Fruit fly (Drosophila melanogaster) whole organism, embryonic: ENCODE results near the gene Doc2.
A peak's percentile ranks its signal among the peaks of the same experiment; 100 is the strongest.

Experiments
- Atf6 ChIP-seq: fragments of 200-800 bp; sonication (Bioruptor generic); IDR thresholded peaks from 2 replicates; pipeline ENCODE4 v1.3.6; 2022; ENCODE audit warnings: missing biosample characterization, missing genetic modification characterization
- Awh ChIP-seq: fragments of 200-800 bp; sonication (Bioruptor generic); IDR thresholded peaks from 2 replicates; pipeline ENCODE4, ENCODE4 v1.3.6; 2022; ENCODE audit warnings: missing biosample characterization, missing genetic modification characterization
- Blimp-1 ChIP-seq: fragments of 200-800 bp; sonication (Bioruptor generic); optimal IDR thresholded peaks from 3 replicates; lab custom pipeline; 2018; ENCODE audit warnings: missing biosample characterization, missing genetic modification characterization, mild to moderate bottlenecking, moderate library complexity, missing genetic modification reagents
- CG10543 ChIP-seq: fragments of 200-800 bp; sonication (Bioruptor generic); optimal IDR thresholded peaks from 3 replicates; lab custom pipeline; 2017; ENCODE audit warnings: missing biosample characterization, mild to moderate bottlenecking, missing genetic modification characterization, moderate library complexity
- CG10565 ChIP-seq: fragments of 200-800 bp; sonication (Bioruptor generic); optimal IDR thresholded peaks from 3 replicates; lab custom pipeline; 2016; ENCODE audit warnings: missing biosample characterization, mild to moderate bottlenecking, missing genetic modification characterization
- CG12104 ChIP-seq: fragments of 200-800 bp; sonication (Bioruptor generic); optimal IDR thresholded peaks from 3 replicates; lab custom pipeline; 2016; ENCODE audit warnings: missing biosample characterization, missing genetic modification characterization
- CG15514 ChIP-seq: fragments of 200-800 bp; sonication (Bioruptor generic); optimal IDR thresholded peaks from 3 replicates; lab custom pipeline; 2017; ENCODE audit warnings: missing biosample characterization, missing genetic modification characterization, mild to moderate bottlenecking, moderate library complexity, missing genetic modification reagents
- CG16863 ChIP-seq: fragments of 200-800 bp; sonication (Bioruptor generic); optimal IDR thresholded peaks from 3 replicates; lab custom pipeline; 2016; ENCODE audit warnings: missing biosample characterization, missing genetic modification characterization
- CG17912 ChIP-seq: fragments of 200-800 bp; sonication (Bioruptor generic); optimal IDR thresholded peaks from 2 replicates; lab custom pipeline; 2018; ENCODE audit warnings: missing biosample characterization, mild to moderate bottlenecking, missing genetic modification characterization
- CG31388 ChIP-seq: fragments of 200-800 bp; sonication (Bioruptor generic); optimal IDR thresholded peaks from 2 replicates; lab custom pipeline; 2016; ENCODE audit warnings: missing biosample characterization, missing genetic modification characterization
- CG32767 ChIP-seq: fragments of 200-800 bp; sonication (Bioruptor generic); IDR thresholded peaks from 2 replicates; pipeline ENCODE4 v1.3.6; 2022; ENCODE audit warnings: missing biosample characterization, missing genetic modification characterization
- CG33557 ChIP-seq: fragments of 200-800 bp; sonication (Bioruptor generic); optimal IDR thresholded peaks from 2 replicates; lab custom pipeline; 2019; ENCODE audit warnings: missing biosample characterization, mild to moderate bottlenecking, missing genetic modification characterization, moderate library complexity
- CG3995 ChIP-seq: fragments of 200-800 bp; sonication (Bioruptor generic); optimal IDR thresholded peaks from 3 replicates; lab custom pipeline; 2016; ENCODE audit warnings: missing biosample characterization, missing genetic modification characterization
- CG4854 ChIP-seq: fragments of 200-800 bp; sonication (Bioruptor generic); optimal IDR thresholded peaks from 2 replicates; lab custom pipeline; 2016; ENCODE audit warnings: missing biosample characterization, missing genetic modification characterization, inconsistent platforms
- CG6689 ChIP-seq: fragments of 200-800 bp; sonication (Bioruptor generic); IDR thresholded peaks from 2 replicates; pipeline ENCODE4 v1.3.6; 2022; ENCODE audit warnings: missing biosample characterization, missing genetic modification characterization
- CG7745 ChIP-seq: fragments of 200-800 bp; sonication (Bioruptor generic); optimal IDR thresholded peaks from 2 replicates; lab custom pipeline; 2018; ENCODE audit warnings: missing biosample characterization, mild to moderate bottlenecking, missing genetic modification characterization, moderate library complexity
- CG7928 ChIP-seq: fragments of 200-800 bp; sonication (Bioruptor generic); optimal IDR thresholded peaks from 2 replicates; lab custom pipeline; 2017; ENCODE audit warnings: missing biosample characterization, mild to moderate bottlenecking, missing genetic modification characterization
- CG8359 ChIP-seq: fragments of 200-800 bp; sonication (Bioruptor generic); optimal IDR thresholded peaks from 2 replicates; lab custom pipeline; 2017; ENCODE audit warnings: missing biosample characterization, mild to moderate bottlenecking, missing genetic modification characterization, borderline replicate concordance
- CG9609 ChIP-seq: fragments of 200-800 bp; sonication (Bioruptor generic); optimal IDR thresholded peaks from 3 replicates; lab custom pipeline; 2016; ENCODE audit warnings: missing biosample characterization, missing genetic modification characterization
- D19B ChIP-seq: fragments of 200-800 bp; sonication (Bioruptor generic); optimal IDR thresholded peaks from 2 replicates; lab custom pipeline; 2017; ENCODE audit warnings: missing biosample characterization, mild to moderate bottlenecking, missing genetic modification characterization
- Gug ChIP-seq: fragments of 200-800 bp; sonication (Bioruptor generic); IDR thresholded peaks from 4 replicates; pipeline ENCODE4 v1.3.6; 2022; ENCODE audit warnings: missing biosample characterization, missing genetic modification characterization
- HLH3B ChIP-seq: fragments of 200-800 bp; sonication (Bioruptor generic); IDR thresholded peaks from 2 replicates; pipeline ENCODE4 v1.3.6; 2022; ENCODE audit warnings: missing biosample characterization, missing genetic modification characterization
- HLHmδ ChIP-seq: fragments of 200-800 bp; sonication (Bioruptor generic); optimal IDR thresholded peaks from 2 replicates; lab custom pipeline; 2018; ENCODE audit warnings: missing biosample characterization, mild to moderate bottlenecking, missing genetic modification characterization, moderate library complexity
- Hey ChIP-seq: fragments of 200-800 bp; sonication (Bioruptor generic); optimal IDR thresholded peaks from 3 replicates; lab custom pipeline; 2018; ENCODE audit warnings: missing biosample characterization, mild to moderate bottlenecking, missing genetic modification characterization
- MBD-R2 ChIP-seq: fragments of 200-800 bp; sonication (Bioruptor generic); IDR thresholded peaks from 2 replicates; pipeline ENCODE4 v1.3.6; 2022; ENCODE audit warnings: missing biosample characterization, missing genetic modification characterization
- NC2β ChIP-seq: fragments of 200-800 bp; sonication (Bioruptor generic); optimal IDR thresholded peaks from 2 replicates; lab custom pipeline; 2016; ENCODE audit warnings: missing biosample characterization, missing genetic modification characterization
- Pdp1 ChIP-seq, 2 experiments: fragments of 200-800 bp; sonication (Bioruptor generic); optimal IDR thresholded peaks; 3 replicates each; lab custom pipeline; 2016; ENCODE audit warnings: missing biosample characterization in 2 of 2, missing genetic modification characterization in 2 of 2, mild to moderate bottlenecking in 1 of 2, moderate library complexity in 1 of 2
- Poxn ChIP-seq: fragments of 200-800 bp; sonication (Bioruptor generic); IDR thresholded peaks from 2 replicates; pipeline ENCODE4 v1.3.6; 2022; ENCODE audit warnings: missing biosample characterization, missing genetic modification characterization
- Xbp1 ChIP-seq: fragments of 200-800 bp; sonication (Bioruptor generic); optimal IDR thresholded peaks from 3 replicates; lab custom pipeline; 2016; ENCODE audit warnings: missing biosample characterization, mild to moderate bottlenecking, missing genetic modification characterization
- abd-A ChIP-seq: fragments of 200-800 bp; sonication (Bioruptor generic); optimal IDR thresholded peaks from 3 replicates; lab custom pipeline; 2019; ENCODE audit warnings: missing biosample characterization, mild to moderate bottlenecking, missing genetic modification characterization, moderate library complexity
- aop ChIP-seq: fragments of 200-800 bp; sonication (Bioruptor generic); IDR thresholded peaks from 2 replicates; pipeline ENCODE4 v1.3.6; 2022; ENCODE audit warnings: missing biosample characterization, missing genetic modification characterization
- ap ChIP-seq: fragments of 200-800 bp; sonication (Bioruptor generic); IDR thresholded peaks from 2 replicates; pipeline ENCODE4 v1.3.6; 2022; ENCODE audit warnings: missing biosample characterization, missing genetic modification characterization
- ara ChIP-seq: fragments of 200-800 bp; sonication (Bioruptor generic); IDR thresholded peaks from 2 replicates; pipeline ENCODE4 v1.3.6; 2022; ENCODE audit warnings: missing biosample characterization, missing genetic modification characterization
- bab2 ChIP-seq: fragments of 200-800 bp; sonication (Bioruptor generic); optimal IDR thresholded peaks from 2 replicates; lab custom pipeline; 2016; ENCODE audit warnings: missing biosample characterization, missing genetic modification characterization
- bbx ChIP-seq: fragments of 200-800 bp; sonication (Bioruptor generic); IDR thresholded peaks from 2 replicates; pipeline ENCODE4 v1.3.6; 2022; ENCODE audit warnings: missing biosample characterization, missing genetic modification characterization; ENCODE audit not compliant: partially characterized antibody
- br ChIP-seq: fragments of >200 bp; optimal IDR thresholded peaks from 2 replicates; lab custom pipeline; 2017
- chn ChIP-seq: fragments of 200-800 bp; sonication (Bioruptor generic); optimal IDR thresholded peaks from 2 replicates; lab custom pipeline; 2016; ENCODE audit warnings: missing biosample characterization, missing genetic modification characterization
- da ChIP-seq: fragments of 200-800 bp; sonication (Bioruptor generic); optimal IDR thresholded peaks from 2 replicates; lab custom pipeline; 2016; ENCODE audit warnings: missing biosample characterization, missing genetic modification characterization
- fd102C ChIP-seq: fragments of 200-800 bp; sonication (Bioruptor generic); optimal IDR thresholded peaks from 2 replicates; lab custom pipeline; 2018; ENCODE audit warnings: missing biosample characterization, mild to moderate bottlenecking, missing genetic modification characterization, moderate library complexity
- fd96Cb ChIP-seq: fragments of 200-800 bp; sonication (Bioruptor generic); optimal IDR thresholded peaks from 2 replicates; lab custom pipeline; 2018; ENCODE audit warnings: missing biosample characterization, mild to moderate bottlenecking, missing genetic modification characterization, moderate library complexity
- gcm ChIP-seq: fragments of 200-800 bp; sonication (Bioruptor generic); optimal IDR thresholded peaks from 2 replicates; lab custom pipeline; 2019; ENCODE audit warnings: missing biosample characterization, mild to moderate bottlenecking, missing genetic modification characterization, moderate library complexity
- grn ChIP-seq: fragments of 200-800 bp; sonication (Bioruptor generic); optimal IDR thresholded peaks from 3 replicates; lab custom pipeline; 2017; ENCODE audit warnings: missing biosample characterization, missing genetic modification characterization
- jing ChIP-seq: fragments of 200-800 bp; sonication (Bioruptor generic); optimal IDR thresholded peaks from 2 replicates; lab custom pipeline; 2018; ENCODE audit warnings: missing biosample characterization, mild to moderate bottlenecking, missing genetic modification characterization
- lilli ChIP-seq: fragments of 200-800 bp; sonication (Bioruptor generic); optimal IDR thresholded peaks from 3 replicates; lab custom pipeline; 2016; ENCODE audit warnings: missing biosample characterization, missing genetic modification characterization
- phol ChIP-seq: fragments of 200-800 bp; sonication (Bioruptor generic); optimal IDR thresholded peaks from 3 replicates; lab custom pipeline; 2018; ENCODE audit warnings: missing biosample characterization, mild to moderate bottlenecking, missing genetic modification characterization, moderate library complexity
- sima ChIP-seq: fragments of 200-800 bp; sonication (Bioruptor generic); optimal IDR thresholded peaks from 2 replicates; lab custom pipeline; 2016; ENCODE audit warnings: missing biosample characterization, missing genetic modification characterization
- tgo ChIP-seq: fragments of 200-800 bp; sonication (Bioruptor generic); IDR thresholded peaks from 3 replicates; pipeline ENCODE4 v1.3.6; 2022; ENCODE audit warnings: missing biosample characterization, missing genetic modification characterization
- tin ChIP-seq: fragments of 200-800 bp; sonication (Bioruptor generic); optimal IDR thresholded peaks from 3 replicates; lab custom pipeline; 2016; ENCODE audit warnings: missing biosample characterization, missing genetic modification characterization
- tx ChIP-seq: fragments of 200-800 bp; sonication (Bioruptor generic); optimal IDR thresholded peaks from 2 replicates; lab custom pipeline; 2016; ENCODE audit warnings: missing biosample characterization, missing genetic modification characterization
- unpg ChIP-seq: fragments of 200-800 bp; sonication (Bioruptor generic); optimal IDR thresholded peaks from 3 replicates; lab custom pipeline; 2018; ENCODE audit warnings: missing biosample characterization, mild to moderate bottlenecking, missing genetic modification characterization, moderate library complexity

The Doc2 gene

dm6 chr3L:8978678-8979413 lies 40.2 kb downstream of the Doc2 start (continued):
- peak; percentile 7 for TF ChIP-seq phol
- no peak for TF ChIP-seq CG16863
- no peak for TF ChIP-seq CG10565 (GFP tag; lab: Kevin White, UChicago)
- TF ChIP-seq Atf6 (GFP tag; lab: Robert Waterston, UW): 0 out of 2 replicates have a peak, but pooled peaks have one; percentile 18
- TF ChIP-seq CG32767: no peak
- no peak for TF ChIP-seq D19B (GFP tag; lab: Kevin White, UChicago)
- no peak for TF ChIP-seq fd96Cb (tag; lab: Kevin White, UChicago)
- peak; percentile 28 for TF ChIP-seq lilli (GFP tag; lab: Kevin White, UChicago)
- TF ChIP-seq Poxn (GFP tag; lab: Robert Waterston, UW): no peak
- TF ChIP-seq Awh: no peak
- peak; percentile 21 for TF ChIP-seq Blimp-1 (GFP tag; lab: Kevin White, UChicago)
- TF ChIP-seq br: no peak
- no peak for TF ChIP-seq sima (GFP tag; lab: Kevin White, UChicago)
- no peak for TF ChIP-seq NC2β (GFP tag; lab: Kevin White, UChicago)
- TF ChIP-seq chn (GFP tag; lab: Kevin White, UChicago): no peak
- TF ChIP-seq fd102C (GFP tag; lab: Kevin White, UChicago): no peak
- TF ChIP-seq ara (GFP tag; lab: Robert Waterston, UW): no peak; the same call in 1 of the 2 replicates
- no peak for TF ChIP-seq jing
- TF ChIP-seq CG8359 (GFP tag; lab: Kevin White, UChicago): no peak
- TF ChIP-seq grn (GFP tag; lab: Kevin White, UChicago): peak; percentile 71
- no peak for TF ChIP-seq unpg
- TF ChIP-seq CG7928 (GFP tag; lab: Kevin White, UChicago): no peak
- TF ChIP-seq bbx (GFP tag; lab: Robert Waterston, UW): no peak
- TF ChIP-seq da (GFP tag; lab: Kevin White, UChicago): no peak
- TF ChIP-seq ap (GFP tag; lab: Robert Waterston, UW): no peak
- peak; percentile 22 for TF ChIP-seq CG10543
- no peak for TF ChIP-seq CG7745
- TF ChIP-seq MBD-R2: no peak
- TF ChIP-seq HLH3B (GFP tag; lab: Robert Waterston, UW): peak; percentile 32; the same call in 1 of the 2 replicates
- TF ChIP-seq abd-A: no peak
- no peak for TF ChIP-seq tin (GFP tag; lab: Kevin White, UChicago)
- TF ChIP-seq Pdp1 (GFP tag; optimal IDR thresholded peaks at IDR 0.05; lab: Kevin White, UChicago): peak in 1 of 2 experiments; percentile 70
- no peak for TF ChIP-seq HLHmδ (GFP tag; lab: Kevin White, UChicago)
- no peak; the same call in 2 of the 3 replicates for TF ChIP-seq tgo (GFP tag; lab: Robert Waterston, UW)
- no peak for TF ChIP-seq CG4854 (GFP tag; lab: Kevin White, UChicago)
- TF ChIP-seq CG9609: no peak
- no peak for TF ChIP-seq Hey (tag; lab: Kevin White, UChicago)
- TF ChIP-seq bab2 (GFP tag; lab: Kevin White, UChicago): no peak
- TF ChIP-seq CG17912 (GFP tag; lab: Kevin White, UChicago): no peak
- no peak for TF ChIP-seq CG12104 (GFP tag; lab: Kevin White, UChicago)
- TF ChIP-seq Gug (GFP tag; lab: Robert Waterston, UW): no peak
- TF ChIP-seq tx (GFP tag; lab: Kevin White, UChicago): no peak
- peak; percentile 19 for TF ChIP-seq CG15514 (GFP tag; lab: Kevin White, UChicago)
- TF ChIP-seq gcm (GFP tag; lab: Kevin White, UChicago): peak; percentile 65
- TF ChIP-seq CG6689 (GFP tag; lab: Robert Waterston, UW): peak; percentile 48
- TF ChIP-seq CG33557: no peak
- TF ChIP-seq CG3995 (GFP tag; lab: Kevin White, UChicago): no peak
- no peak for TF ChIP-seq aop (GFP tag; lab: Robert Waterston, UW)
- TF ChIP-seq CG31388: no peak
- TF ChIP-seq Xbp1: peak; percentile 14
